Worm (Caenorhabditis elegans): Measurements from ENCODE around the gene rho-1.

Gene rho-1

ce11 chrIV:16498031-16498442 lies 9.2 kb upstream of the rho-1 start (continued):
- TF ChIP-seq pqm-1 (tag; optimal IDR thresholded peaks at IDR 0.05) (no peak), pha-4 (GFP tag; IDR thresholded peaks at IDR 0.05) (no peak), pha-4 (tag; optimal IDR thresholded peaks at IDR 0.05) (no peak), fos-1 (tag; optimal IDR thresholded peaks at IDR 0.05) (no peak), aly-2 (tag; optimal IDR thresholded peaks at IDR 0.05) (no peak), hmg-1.1 (GFP tag; IDR thresholded peaks at IDR 0.05) (no peak), ztf-7 (tag; optimal IDR thresholded peaks at IDR 0.05) (no peak), snpc-1.2 (GFP tag; IDR thresholded peaks at IDR 0.05) (no peak), ztf-11 (tag; optimal IDR thresholded peaks at IDR 0.05) (no peak), lir-3 (tag; optimal IDR thresholded peaks at IDR 0.05) (no peak), dmd-8 (GFP tag; IDR thresholded peaks at IDR 0.05) (no peak), fkh-10 (GFP tag; optimal IDR thresholded peaks at IDR 0.05) (no peak), nhr-25 (tag; optimal IDR thresholded peaks at IDR 0.05; ENCODE audit: borderline replicate concordance, insufficient read depth) (peak; percentile 30), madf-9 (GFP tag; conservative IDR thresholded peaks at IDR 0.05) (no peak), nhr-111 (GFP tag; optimal IDR thresholded peaks at IDR 0.05) (no peak), nhr-48 (tag; optimal IDR thresholded peaks at IDR 0.05) (no peak), ceh-82 (tag; optimal IDR thresholded peaks at IDR 0.05) (no peak), mxl-2 (GFP tag; conservative IDR thresholded peaks at IDR 0.05) (no peak), unc-62 (GFP tag; optimal IDR thresholded peaks at IDR 0.05 in 1 of 2) (peak in 1 of 2 experiments; percentile 97), unc-62 (tag; optimal IDR thresholded peaks at IDR 0.05) (no peak), zag-1 (tag; optimal IDR thresholded peaks at IDR 0.05) (no peak), T26A8.4 (GFP tag; IDR thresholded peaks at IDR 0.05) (no peak), ZK337.2 (GFP tag; IDR thresholded peaks at IDR 0.05) (no peak), F10B5.3 (tag; optimal IDR thresholded peaks at IDR 0.05) (no peak), tag-97 (GFP tag; IDR thresholded peaks at IDR 0.05) (no peak), F26F4.8 (GFP tag; conservative IDR thresholded peaks at IDR 0.05) (no peak), lin-39 (tag; optimal IDR thresholded peaks at IDR 0.05) (no peak), lin-38 (GFP tag; IDR thresholded peaks at IDR 0.05) (0 out of 2 replicates have a peak, but pooled peaks have one; percentile 12), mes-2 (tag; optimal IDR thresholded peaks at IDR 0.05; ENCODE audit: poor library complexity, severe bottlenecking) (peak; percentile 40), nhr-77 (tag; optimal IDR thresholded peaks at IDR 0.05) (no peak), R02D3.7 (tag; optimal IDR thresholded peaks at IDR 0.05) (no peak)

- 0 out of 2 replicates have a peak, but pooled peaks have one; percentile 17 for TF ChIP-seq hmg-1.1 (GFP tag; IDR thresholded peaks at IDR 0.05)
- TF ChIP-seq ceh-44 (GFP tag; IDR thresholded peaks at IDR 0.05) = no peak
- TF ChIP-seq hlh-30 (tag; optimal IDR thresholded peaks at IDR 0.05; ENCODE audit: insufficient read depth) = peak; percentile 42
- 0 out of 2 replicates have a peak, but pooled peaks have one; percentile 10 for TF ChIP-seq snpc-1.2 (GFP tag; IDR thresholded peaks at IDR 0.05)
- peak; percentile 20 for TF ChIP-seq hlh-11 (tag; optimal IDR thresholded peaks at IDR 0.05)
- peak in 1 of 2 experiments; percentile 5 for TF ChIP-seq lsy-2 (tag; optimal IDR thresholded peaks at IDR 0.05)
- no peak for TF ChIP-seq ceh-20 (GFP tag; IDR thresholded peaks at IDR 0.05)
Measured at ce11 chrIV:16496491-16496890, 7.7 kb upstream of the rho-1 start.

ce11 chrIV:16494007-16494406 lies 5.2 kb upstream of the rho-1 start:
- TF ChIP-seq ces-1 (GFP tag; optimal IDR thresholded peaks at IDR 0.05) (peak; percentile 51), lin-38 (GFP tag; IDR thresholded peaks at IDR 0.05) (no peak)

ce11 chrIV:16492937-16493336 lies 4.1 kb upstream of the rho-1 start:
- TF ChIP-seq unc-62 (GFP tag; optimal IDR thresholded peaks at IDR 0.05 in 1 of 2) (peak in 1 of 2 experiments; percentile 64), unc-62 (tag; optimal IDR thresholded peaks at IDR 0.05) (no peak), Y5F2A.4 (GFP tag; optimal IDR thresholded peaks at IDR 0.05) (no peak)

All from whole organism, L4 larva.